Worm (Caenorhabditis elegans): Measurements from ENCODE around the gene Y51H4A.5.

Gene Y51H4A.5

ce11 chrIV:16503590-16504217 is 22.2 kb downstream of the Y51H4A.5 start (continued):
- TF ChIP-seq die-1 (tag; optimal IDR thresholded peaks at IDR 0.05) (peak; percentile 91), lin-26 (GFP tag; IDR thresholded peaks at IDR 0.05) (peak; percentile 98), efl-1 (GFP tag; optimal IDR thresholded peaks at IDR 0.05) (peak; percentile 33), rcor-1 (GFP tag; IDR thresholded peaks at IDR 0.05) (peak; percentile 83), hrde-1 (tag; optimal IDR thresholded peaks at IDR 0.05; ENCODE audit: borderline replicate concordance) (peak; percentile 85), attf-3 (GFP tag; conservative IDR thresholded peaks at IDR 0.05) (peak; percentile 33; the same call in 1 of the 2 replicates), nhr-90 (tag; optimal IDR thresholded peaks at IDR 0.05) (peak; percentile 89), F33H1.4 (GFP tag; IDR thresholded peaks at IDR 0.05) (no peak), lin-54 (GFP tag; optimal IDR thresholded peaks at IDR 0.05) (peak; percentile 78), madf-3 (GFP tag; IDR thresholded peaks at IDR 0.05) (peak; percentile 90), Y53F4B.3 (GFP tag; IDR thresholded peaks at IDR 0.05) (peak; percentile 88), nhr-120 (GFP tag; IDR thresholded peaks at IDR 0.05) (peak; percentile 84; the same call in 1 of the 2 replicates), T07F8.4 (tag; optimal IDR thresholded peaks at IDR 0.05) (peak; percentile 55), pbrm-1 (GFP tag; IDR thresholded peaks at IDR 0.05) (peak; percentile 83), ceh-40 (GFP tag; IDR thresholded peaks at IDR 0.05) (0 out of 2 replicates have a peak, but pooled peaks have one; percentile 59), ceh-79 (tag; optimal IDR thresholded peaks at IDR 0.05) (peak; percentile 72), tlf-1 (GFP tag; optimal IDR thresholded peaks at IDR 0.05) (peak; percentile 57), lag-1 (GFP tag; IDR thresholded peaks at IDR 0.05) (0 out of 2 replicates have a peak, but pooled peaks have one; percentile 58), F10E7.11 (tag; optimal IDR thresholded peaks at IDR 0.05) (peak; percentile 50), let-607 (tag; optimal IDR thresholded peaks at IDR 0.05) (peak in 1 of 2 experiments; percentile 2), mes-4 (tag; optimal IDR thresholded peaks at IDR 0.05) (peak; percentile 86), mel-28 (tag; optimal IDR thresholded peaks at IDR 0.05; ENCODE audit: borderline replicate concordance) (no peak), C17E4.6 (GFP tag; IDR thresholded peaks at IDR 0.05) (0 out of 2 replicates have a peak, but pooled peaks have one; percentile 62), fkh-3 (tag; optimal IDR thresholded peaks at IDR 0.05) (peak; percentile 70), cebp-1 (GFP tag; IDR thresholded peaks at IDR 0.05) (0 out of 2 replicates have a peak, but pooled peaks have one; percentile 52), cebp-1 (tag; optimal IDR thresholded peaks at IDR 0.05) (peak; percentile 85), Y79H2A.3 (GFP tag; conservative IDR thresholded peaks at IDR 0.05) (peak; percentile 57; the same call in 1 of the 2 replicates), egl-44 (GFP tag; IDR thresholded peaks at IDR 0.05) (peak; percentile 78), F57A8.1 (GFP tag; optimal IDR thresholded peaks at IDR 0.05) (peak; percentile 48), B0261.1 (tag; optimal IDR thresholded peaks at IDR 0.05) (peak; percentile 79), madf-6 (GFP tag; IDR thresholded peaks at IDR 0.05) (peak; percentile 77), B0019.2 (GFP tag; conservative IDR thresholded peaks at IDR 0.05) (0 out of 2 replicates have a peak, but pooled peaks have one; percentile 39), F23B12.7 (tag; optimal IDR thresholded peaks at IDR 0.05; ENCODE audit: insufficient read depth) (peak; percentile 28), ets-4 (GFP tag; optimal IDR thresholded peaks at IDR 0.05) (no peak), hlh-12 (tag; optimal IDR thresholded peaks at IDR 0.05) (no peak), ekl-4 (GFP tag; IDR thresholded peaks at IDR 0.05) (peak; percentile 90), nfya-2 (GFP tag; IDR thresholded peaks at IDR 0.05) (peak; percentile 91; the same call in 1 of the 2 replicates), lsy-27 (tag; optimal IDR thresholded peaks at IDR 0.05; ENCODE audit: borderline replicate concordance, insufficient read depth) (no peak), zim-3 (tag; optimal IDR thresholded peaks at IDR 0.05) (peak; percentile 49), hmg-1.2 (GFP tag; IDR thresholded peaks at IDR 0.05) (peak; percentile 78), rec-8 (tag; optimal IDR thresholded peaks at IDR 0.05) (peak; percentile 46 to 83), F39B2.1 (GFP tag; IDR thresholded peaks at IDR 0.05) (peak; percentile 65; the same call in 1 of the 2 replicates), F22D6.2 (tag; optimal IDR thresholded peaks at IDR 0.05) (no peak), D2030.7 (GFP tag; IDR thresholded peaks at IDR 0.05) (peak; percentile 86), aptf-2 (GFP tag; conservative IDR thresholded peaks at IDR 0.05) (peak; percentile 70), bed-1 (GFP tag; IDR thresholded peaks at IDR 0.05) (peak; percentile 81; the same call in 1 of the 2 replicates)
